Fruit fly (Drosophila melanogaster): ENCODE data around the gene Ptpa.

Gene Ptpa

dm6 chr2L:3416527-3417304, 39.9 kb downstream of the Ptpa start, which contains the start of gene CG31952 (continued):
- TF ChIP-seq dpn (GFP tag; optimal IDR thresholded peaks at IDR 0.05) (no peak), fd96Cb (tag; optimal IDR thresholded peaks at IDR 0.05) (no peak), CG2678 (tag; optimal IDR thresholded peaks at IDR 0.05) (no peak), CG3847 (GFP tag; IDR thresholded peaks at IDR 0.05) (peak; percentile 38; the same call in 1 of the 2 replicates), CG8290 (GFP tag; optimal IDR thresholded peaks at IDR 0.05) (no peak), CG8290 (tag; optimal IDR thresholded peaks at IDR 0.05) (no peak), CG7987 (GFP tag; optimal IDR thresholded peaks at IDR 0.05) (no peak), zfh2 (GFP tag; optimal IDR thresholded peaks at IDR 0.05) (no peak), klu (GFP tag; IDR thresholded peaks at IDR 0.05) (no peak), CG31224 (GFP tag; IDR thresholded peaks at IDR 0.05) (no peak), Six4 (GFP tag; optimal IDR thresholded peaks at IDR 0.05) (no peak), CG32767 (GFP tag; IDR thresholded peaks at IDR 0.05) (no peak), pum (GFP tag; optimal IDR thresholded peaks at IDR 0.05) (no peak), CG7357 (GFP tag; IDR thresholded peaks at IDR 0.05) (no peak), CG8281 (tag; optimal IDR thresholded peaks at IDR 0.05) (no peak), Aef1 (GFP tag; IDR thresholded peaks at IDR 0.05) (peak; percentile 49; the same call in 2 of the 3 replicates), dm (GFP tag; optimal IDR thresholded peaks at IDR 0.05) (no peak), cg (GFP tag; optimal IDR thresholded peaks at IDR 0.05) (no peak), ase (GFP tag; IDR thresholded peaks at IDR 0.05) (no peak), mld (GFP tag; IDR thresholded peaks at IDR 0.05; ENCODE audit: partially characterized antibody) (no peak), CG12391 (tag; optimal IDR thresholded peaks at IDR 0.05) (no peak), YL-1 (GFP tag; optimal IDR thresholded peaks at IDR 0.05) (no peak), MTF-1 (GFP tag; optimal IDR thresholded peaks at IDR 0.05; ENCODE audit: borderline replicate concordance) (no peak), pnt (GFP tag; optimal IDR thresholded peaks at IDR 0.05) (no peak), Dip2 (GFP tag; IDR thresholded peaks at IDR 0.05) (no peak), CG4328 (GFP tag; optimal IDR thresholded peaks at IDR 0.05) (no peak), tin (GFP tag; optimal IDR thresholded peaks at IDR 0.05) (no peak), jing (GFP tag; optimal IDR thresholded peaks at IDR 0.05) (no peak), scrt (GFP tag; optimal IDR thresholded peaks at IDR 0.05) (no peak), Hr51 (GFP tag; optimal IDR thresholded peaks at IDR 0.05) (peak in 1 of 2 experiments; percentile 33), CG1792 (GFP tag; optimal IDR thresholded peaks at IDR 0.05) (no peak), HLH3B (GFP tag; IDR thresholded peaks at IDR 0.05) (no peak), ewg (GFP tag; optimal IDR thresholded peaks at IDR 0.05) (no peak), gem (tag; optimal IDR thresholded peaks at IDR 0.05) (peak; percentile 21), dysf (GFP tag; IDR thresholded peaks at IDR 0.05) (0 out of 3 replicates have a peak, but pooled peaks have one; percentile 7), Hr78 (GFP tag; optimal IDR thresholded peaks at IDR 0.05) (no peak), btn (GFP tag; optimal IDR thresholded peaks at IDR 0.05) (no peak), Ravus (GFP tag; IDR thresholded peaks at IDR 0.05) (no peak), Eip74EF (GFP tag; optimal IDR thresholded peaks at IDR 0.05) (no peak), CG9727 (GFP tag; optimal IDR thresholded peaks at IDR 0.05) (no peak), CG7745 (tag; optimal IDR thresholded peaks at IDR 0.05) (no peak), Neu2 (GFP tag; optimal IDR thresholded peaks at IDR 0.05; ENCODE audit: borderline replicate concordance) (no peak), CG6254 (GFP tag; optimal IDR thresholded peaks at IDR 0.05) (no peak), tll (GFP tag; optimal IDR thresholded peaks at IDR 0.05) (no peak), dmrt99B (tag; optimal IDR thresholded peaks at IDR 0.05) (peak; percentile 11), Ptx1 (GFP tag; IDR thresholded peaks at IDR 0.05) (0 out of 2 replicates have a peak, but pooled peaks have one; percentile 11), zen2 (GFP tag; IDR thresholded peaks at IDR 0.05; ENCODE audit: partially characterized antibody) (no peak), CG11695 (GFP tag; IDR thresholded peaks at IDR 0.05) (peak; percentile 55; the same call in 2 of the 3 replicates)
